Fruit fly (Drosophila melanogaster) whole organism, embryonic: ENCODE data around the gene CG42263.

Experiments
- CG10147 ChIP-seq: fragments of 200-800 bp; sonication (Bioruptor generic); optimal IDR thresholded peaks from 2 replicates; lab custom pipeline; 2019; ENCODE audit warnings: missing biosample characterization, mild to moderate bottlenecking, missing genetic modification characterization, moderate library complexity
- CG1024 ChIP-seq: fragments of 200-800 bp; sonication (Bioruptor generic); IDR thresholded peaks from 2 replicates; pipeline ENCODE4 v1.3.6; 2022; ENCODE audit warnings: missing biosample characterization, missing genetic modification characterization
- CG12942 ChIP-seq: fragments of 200-800 bp; sonication (Bioruptor generic); optimal IDR thresholded peaks from 3 replicates; lab custom pipeline; 2016; ENCODE audit warnings: missing biosample characterization, missing genetic modification characterization
- CG13123 ChIP-seq: fragments of 200-800 bp; sonication (Bioruptor generic); optimal IDR thresholded peaks from 2 replicates; lab custom pipeline; 2016; ENCODE audit warnings: missing biosample characterization, missing genetic modification characterization
- CG14441 ChIP-seq: fragments of 200-800 bp; sonication (Bioruptor generic); IDR thresholded peaks from 2 replicates; pipeline ENCODE4 v1.3.6; 2022; ENCODE audit warnings: missing biosample characterization, missing genetic modification characterization
- CG16813 ChIP-seq: fragments of 200-800 bp; sonication (Bioruptor generic); IDR thresholded peaks from 3 replicates; pipeline ENCODE4 v1.3.6; 2022; ENCODE audit warnings: missing biosample characterization, missing genetic modification characterization; ENCODE audit not compliant: partially characterized antibody
- CG17186 ChIP-seq: fragments of 200-800 bp; sonication (Bioruptor generic); optimal IDR thresholded peaks from 3 replicates; lab custom pipeline; 2017; ENCODE audit warnings: missing biosample characterization, missing genetic modification reagents, missing genetic modification characterization
- CG17359 ChIP-seq: fragments of 200-800 bp; sonication (Bioruptor generic); optimal IDR thresholded peaks from 3 replicates; lab custom pipeline; 2018; ENCODE audit warnings: missing biosample characterization, mild to moderate bottlenecking, missing genetic modification characterization, moderate library complexity
- CG17361 ChIP-seq: fragments of 200-800 bp; sonication (Bioruptor generic); IDR thresholded peaks from 3 replicates; pipeline ENCODE4 v1.3.6; 2022; ENCODE audit warnings: missing biosample characterization, missing genetic modification characterization
- CG17612 ChIP-seq: fragments of 200-800 bp; sonication (Bioruptor generic); IDR thresholded peaks from 2 replicates; pipeline ENCODE4 v1.3.6; 2022; ENCODE audit warnings: missing biosample characterization, missing genetic modification characterization
- CG1832 ChIP-seq: fragments of 200-800 bp; sonication (Bioruptor generic); optimal IDR thresholded peaks from 2 replicates; lab custom pipeline; 2017; ENCODE audit warnings: missing biosample characterization, mild to moderate bottlenecking, missing genetic modification characterization, inconsistent platforms
- CG18599 ChIP-seq: fragments of 200-800 bp; sonication (Bioruptor generic); optimal IDR thresholded peaks from 3 replicates; lab custom pipeline; 2017; ENCODE audit warnings: missing biosample characterization, missing genetic modification characterization, mild to moderate bottlenecking, moderate library complexity, missing genetic modification reagents
- CG2199 ChIP-seq: fragments of 200-800 bp; sonication (Bioruptor generic); IDR thresholded peaks from 3 replicates; pipeline ENCODE4 v1.3.6; 2022; ENCODE audit warnings: missing biosample characterization, missing genetic modification characterization
- CG3281 ChIP-seq: fragments of 200-800 bp; sonication (Bioruptor generic); optimal IDR thresholded peaks from 3 replicates; lab custom pipeline; 2017; ENCODE audit warnings: missing biosample characterization, mild to moderate bottlenecking, missing genetic modification characterization
- CG4404 ChIP-seq: fragments of 200-800 bp; sonication (Bioruptor generic); IDR thresholded peaks from 2 replicates; pipeline ENCODE4 v1.3.6; 2022; ENCODE audit warnings: missing biosample characterization, missing genetic modification characterization
- CG7786 ChIP-seq: fragments of 200-800 bp; sonication (Bioruptor generic); optimal IDR thresholded peaks from 2 replicates; lab custom pipeline; 2016; ENCODE audit warnings: missing biosample characterization, missing genetic modification characterization
- CG7963 ChIP-seq: fragments of 200-800 bp; sonication (Bioruptor generic); IDR thresholded peaks from 3 replicates; pipeline ENCODE4 v1.3.6; 2022; ENCODE audit warnings: missing biosample characterization, missing genetic modification characterization; ENCODE audit not compliant: partially characterized antibody
- CG8765 ChIP-seq: fragments of 200-800 bp; sonication (Bioruptor generic); IDR thresholded peaks from 2 replicates; pipeline ENCODE4 v1.3.6; 2022; ENCODE audit warnings: missing biosample characterization, missing genetic modification characterization
- CG9797 ChIP-seq: fragments of 200-800 bp; sonication (Bioruptor generic); optimal IDR thresholded peaks from 3 replicates; lab custom pipeline; 2018; ENCODE audit warnings: missing biosample characterization, mild to moderate bottlenecking, missing genetic modification characterization
- D19A ChIP-seq: fragments of 200-800 bp; optimal IDR thresholded peaks from 3 replicates; lab custom pipeline; 2019; ENCODE audit warnings: missing biosample characterization, mild to moderate bottlenecking, missing genetic modification characterization, moderate library complexity
- Dfd ChIP-seq, 2 experiments: fragments of >200 bp; optimal IDR thresholded peaks; 2 replicates each; lab custom pipeline; 2017; ENCODE audit warnings: missing biosample characterization in 2 of 2, missing genetic modification characterization in 2 of 2
- Ets97D ChIP-seq: fragments of 200-800 bp; sonication (Bioruptor generic); optimal IDR thresholded peaks from 3 replicates; lab custom pipeline; 2016; ENCODE audit warnings: missing biosample characterization, missing genetic modification characterization
- HHEX ChIP-seq: fragments of 200-800 bp; sonication (Bioruptor generic); optimal IDR thresholded peaks from 3 replicates; lab custom pipeline; 2017; ENCODE audit warnings: missing biosample characterization, mild to moderate bottlenecking, missing genetic modification characterization, missing genetic modification reagents
- HmgD ChIP-seq: fragments of 200-800 bp; sonication (Bioruptor generic); optimal IDR thresholded peaks from 3 replicates; lab custom pipeline; 2016; ENCODE audit warnings: missing biosample characterization, missing genetic modification characterization
- HmgZ ChIP-seq: fragments of 200-800 bp; sonication (Bioruptor generic); optimal IDR thresholded peaks from 2 replicates; lab custom pipeline; 2018; ENCODE audit warnings: missing biosample characterization, mild to moderate bottlenecking, missing genetic modification characterization
- Jarid2 ChIP-seq: fragments of 200-800 bp; sonication (Bioruptor generic); optimal IDR thresholded peaks from 3 replicates; lab custom pipeline; 2017; ENCODE audit warnings: mild to moderate bottlenecking, missing biosample characterization, missing genetic modification reagents, missing genetic modification characterization
- Max ChIP-seq: fragments of 200-800 bp; sonication (Bioruptor generic); optimal IDR thresholded peaks from 2 replicates; lab custom pipeline; 2016; ENCODE audit warnings: missing biosample characterization, mild to moderate bottlenecking, missing genetic modification characterization
- Med ChIP-seq: fragments of 200-800 bp; sonication (Bioruptor generic); peaks from one replicate; lab custom pipeline; 2016; ENCODE audit warnings: missing biosample characterization, missing genetic modification characterization, mild to moderate bottlenecking, inconsistent platforms, moderate library complexity
- Optix ChIP-seq: fragments of 200-800 bp; sonication (Bioruptor generic); IDR thresholded peaks from 3 replicates; pipeline ENCODE4 v1.3.6; 2022; ENCODE audit warnings: missing biosample characterization, missing genetic modification characterization
- Scr ChIP-seq: fragments of 200-800 bp; sonication (Bioruptor generic); IDR thresholded peaks from 2 replicates; pipeline ENCODE4 v1.3.6; 2022; ENCODE audit warnings: missing biosample characterization, missing genetic modification characterization; ENCODE audit not compliant: partially characterized antibody
- Trl ChIP-seq, 3 experiments: fragments of >200 bp in 2 of 3; fragments of 200-800 bp in 1 of 3; sonication (Bioruptor generic) in 1 of 3; optimal IDR thresholded peaks; 2 replicates in 1 of 3; 3 replicates in 2 of 3; lab custom pipeline; 2016 to 2017; ENCODE audit warnings: missing biosample characterization in 1 of 3, missing genetic modification characterization in 1 of 3
- abd-A ChIP-seq: fragments of 200-800 bp; sonication (Bioruptor generic); optimal IDR thresholded peaks from 3 replicates; lab custom pipeline; 2019; ENCODE audit warnings: missing biosample characterization, mild to moderate bottlenecking, missing genetic modification characterization, moderate library complexity
- chn ChIP-seq: fragments of 200-800 bp; sonication (Bioruptor generic); optimal IDR thresholded peaks from 2 replicates; lab custom pipeline; 2016; ENCODE audit warnings: missing biosample characterization, missing genetic modification characterization
- crol ChIP-seq: fragments of 200-800 bp; sonication (Bioruptor generic); IDR thresholded peaks from 2 replicates; pipeline ENCODE4 v1.3.6; 2022; ENCODE audit warnings: missing biosample characterization, missing genetic modification characterization
- disco-r ChIP-seq: fragments of 200-800 bp; sonication (Bioruptor generic); optimal IDR thresholded peaks from 2 replicates; lab custom pipeline; 2016; ENCODE audit warnings: missing biosample characterization, missing genetic modification characterization
- dpn ChIP-seq, 2 experiments: fragments of 200-800 bp; sonication (Bioruptor generic); optimal IDR thresholded peaks; 3 replicates each; lab custom pipeline; 2016; ENCODE audit warnings: missing biosample characterization in 2 of 2, missing genetic modification characterization in 2 of 2
- eyg ChIP-seq: fragments of 200-800 bp; sonication (Bioruptor generic); optimal IDR thresholded peaks from 3 replicates; lab custom pipeline; 2016; ENCODE audit warnings: missing biosample characterization, missing genetic modification characterization
- gro ChIP-seq: fragments of 200-800 bp; sonication (Bioruptor generic); optimal IDR thresholded peaks from 2 replicates; lab custom pipeline; 2016; ENCODE audit warnings: missing biosample characterization, missing genetic modification characterization
- luna ChIP-seq: fragments of 200-800 bp; sonication (Bioruptor generic); optimal IDR thresholded peaks from 2 replicates; lab custom pipeline; 2016; ENCODE audit warnings: missing biosample characterization, missing genetic modification characterization
- nau ChIP-seq: fragments of 200-800 bp; sonication (Bioruptor generic); optimal IDR thresholded peaks from 3 replicates; lab custom pipeline; 2017; ENCODE audit warnings: missing biosample characterization, mild to moderate bottlenecking, missing genetic modification characterization, missing genetic modification reagents
- oc ChIP-seq: fragments of 200-800 bp; sonication (Bioruptor generic); optimal IDR thresholded peaks from 2 replicates; lab custom pipeline; 2018; ENCODE audit warnings: missing biosample characterization, mild to moderate bottlenecking, missing genetic modification characterization, moderate library complexity
- pzg ChIP-seq: fragments of 200-800 bp; sonication (Bioruptor generic); optimal IDR thresholded peaks from 3 replicates; lab custom pipeline; 2018; ENCODE audit warnings: missing biosample characterization, mild to moderate bottlenecking, missing genetic modification characterization, moderate library complexity
- ro ChIP-seq: fragments of 200-800 bp; sonication (Bioruptor generic); IDR thresholded peaks from 2 replicates; pipeline ENCODE4 v1.3.6; 2022; ENCODE audit warnings: missing biosample characterization, missing genetic modification characterization
- sd ChIP-seq: fragments of 200-800 bp; sonication (Bioruptor generic); optimal IDR thresholded peaks from 3 replicates; lab custom pipeline; 2018; ENCODE audit warnings: missing biosample characterization, mild to moderate bottlenecking, missing genetic modification characterization, moderate library complexity
- sug ChIP-seq: fragments of 200-800 bp; optimal IDR thresholded peaks from 2 replicates; lab custom pipeline; 2019; ENCODE audit warnings: missing biosample characterization, mild to moderate bottlenecking, missing genetic modification characterization, moderate library complexity
- trh ChIP-seq: fragments of 200-800 bp; sonication (Bioruptor generic); optimal IDR thresholded peaks from 2 replicates; lab custom pipeline; 2016; ENCODE audit warnings: missing biosample characterization, missing genetic modification characterization
- unc-4 ChIP-seq: fragments of 200-800 bp; sonication (Bioruptor generic); IDR thresholded peaks from 2 replicates; pipeline ENCODE4 v1.3.6; 2022; ENCODE audit warnings: missing biosample characterization, missing genetic modification characterization; ENCODE audit not compliant: partially characterized antibody
- wdn ChIP-seq: fragments of 200-800 bp; sonication (Bioruptor generic); IDR thresholded peaks from 2 replicates; pipeline ENCODE4 v1.3.6; 2022; ENCODE audit warnings: missing biosample characterization, missing genetic modification characterization
- wek ChIP-seq: fragments of 200-800 bp; sonication (Bioruptor generic); optimal IDR thresholded peaks from 3 replicates; lab custom pipeline; 2018; ENCODE audit warnings: missing biosample characterization, mild to moderate bottlenecking, missing genetic modification characterization, moderate library complexity
- yki ChIP-seq: fragments of >200 bp; optimal IDR thresholded peaks from 3 replicates; lab custom pipeline; 2018

Gene CG42263

dm6 chr3L:19929719-19930334 is 25.8 kb downstream of the CG42263 start (continued):
- TF ChIP-seq wdn (no peak), yki (lab: Kevin White, UChicago) (no peak), nau (no peak), Scr (GFP tag; lab: Robert Waterston, UW) (no peak), Max (GFP tag; lab: Kevin White, UChicago) (no peak), pzg (GFP tag; lab: Kevin White, UChicago) (no peak), chn (GFP tag; lab: Kevin White, UChicago) (no peak), wek (no peak), Trl (optimal IDR thresholded peaks at IDR 0.05; lab: Kevin White, UChicago) (peak; percentile 21 to 36), Trl (GFP tag; optimal IDR thresholded peaks at IDR 0.05; lab: Kevin White, UChicago) (no peak), sd (tag; lab: Kevin White, UChicago) (no peak), CG17359 (tag; lab: Kevin White, UChicago) (no peak), disco-r (GFP tag; lab: Kevin White, UChicago) (no peak), Dfd (GFP tag; optimal IDR thresholded peaks at IDR 0.05; lab: Kevin White, UChicago) (no peak), crol (GFP tag; lab: Robert Waterston, UW) (peak; percentile 88), Ets97D (GFP tag; lab: Kevin White, UChicago) (no peak), CG12942 (GFP tag; lab: Kevin White, UChicago) (no peak), CG13123 (GFP tag; lab: Kevin White, UChicago) (no peak), sug (tag; lab: Kevin White, UChicago) (peak; percentile 72), Med (GFP tag; lab: Kevin White, UChicago) (peak; percentile 74), CG10147 (GFP tag; lab: Kevin White, UChicago) (no peak), HmgD (no peak), luna (GFP tag; lab: Kevin White, UChicago) (no peak), eyg (GFP tag; lab: Kevin White, UChicago) (no peak), trh (GFP tag; lab: Kevin White, UChicago) (no peak), CG7963 (GFP tag; lab: Robert Waterston, UW) (no peak), CG17612 (GFP tag; lab: Robert Waterston, UW) (no peak), unc-4 (GFP tag; lab: Robert Waterston, UW) (no peak), ro (no peak), CG1024 (no peak), CG7786 (GFP tag; lab: Kevin White, UChicago) (no peak), gro (GFP tag; lab: Kevin White, UChicago) (no peak), CG18599 (GFP tag; lab: Kevin White, UChicago) (peak; percentile 12), CG14441 (GFP tag; lab: Robert Waterston, UW) (peak; percentile 33; the same call in 1 of the 2 replicates), CG16813 (no peak), abd-A (tag; lab: Kevin White, UChicago) (no peak), CG2199 (GFP tag; lab: Robert Waterston, UW) (no peak), CG17186 (no peak), HmgZ (tag; lab: Kevin White, UChicago) (peak; percentile 53), oc (tag; lab: Kevin White, UChicago) (no peak), Jarid2 (GFP tag; lab: Kevin White, UChicago) (no peak), CG9797 (no peak), Optix (no peak), CG17361 (GFP tag; lab: Robert Waterston, UW) (0 out of 3 replicates have a peak, but pooled peaks have one; percentile 6), CG8765 (no peak), HHEX (no peak), CG4404 (GFP tag; lab: Robert Waterston, UW) (no peak), CG1832 (GFP tag; lab: Kevin White, UChicago) (no peak), D19A (tag; lab: Kevin White, UChicago) (no peak), CG3281 (GFP tag; lab: Kevin White, UChicago) (no peak), dpn (GFP tag; optimal IDR thresholded peaks at IDR 0.05; lab: Kevin White, UChicago) (no peak)
